Fruit fly (Drosophila melanogaster) whole organism, prepupa: Measurements from ENCODE around the gene CG18808.
A peak's percentile ranks its signal among the peaks of the same experiment; 100 is the strongest.

ENCODE experiments used
- CG11902 ChIP-seq: fragments of 200-800 bp; sonication (Bioruptor generic); optimal IDR thresholded peaks from 3 replicates; lab custom pipeline; 2016; ENCODE audit warnings: missing biosample characterization, missing genetic modification characterization
- CG6792 ChIP-seq: fragments of 200-800 bp; sonication (Bioruptor generic); optimal IDR thresholded peaks from 3 replicates; lab custom pipeline; 2016; ENCODE audit warnings: missing biosample characterization, missing genetic modification characterization
- Hr4 ChIP-seq: fragments of 200-800 bp; sonication (Bioruptor generic); optimal IDR thresholded peaks from 3 replicates; lab custom pipeline; 2016; ENCODE audit warnings: missing biosample characterization, missing genetic modification characterization
- acj6 ChIP-seq: fragments of 200-800 bp; sonication (Bioruptor generic); optimal IDR thresholded peaks from 3 replicates; lab custom pipeline; 2016; ENCODE audit warnings: missing biosample characterization, missing genetic modification characterization

DNA sequence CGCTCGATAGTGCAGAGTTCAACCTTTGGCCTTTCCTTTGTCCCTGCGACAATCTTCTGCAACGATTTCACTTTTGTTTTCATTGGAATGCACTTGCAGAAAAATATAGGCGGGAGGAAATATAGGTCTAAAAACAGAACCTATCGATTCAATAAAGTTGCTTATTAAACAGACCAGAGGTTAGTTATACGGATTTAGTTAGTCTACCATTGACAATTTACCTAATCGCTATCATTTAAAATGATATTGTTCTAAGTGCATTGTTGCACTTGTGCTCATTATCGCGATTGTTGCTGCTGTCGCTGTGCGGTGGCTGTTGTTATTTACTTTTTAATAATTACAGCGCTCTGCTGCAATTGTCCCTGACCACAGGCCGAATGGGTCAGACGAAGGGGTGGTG, 29.1 kb upstream of the CG18808 start:
- TF ChIP-seq CG6792, result peak; percentile 76
- TF ChIP-seq Hr4 (GFP tag; lab: Kevin White, UChicago), result peak; percentile 65
- peak; percentile 70 for TF ChIP-seq acj6 (GFP tag; lab: Kevin White, UChicago)
- TF ChIP-seq CG11902 (GFP tag; lab: Kevin White, UChicago), result peak; percentile 55
